Worm (Caenorhabditis elegans) whole organism, L4 larva: ENCODE results near the gene F53C3.7.

Experiments
- D1046.2 ChIP-seq: fragments of 200-800 bp; sonication (Bioruptor generic); IDR thresholded peaks from 2 replicates; pipeline ENCODE4 v1.3.6; 2022; ENCODE audit warnings: missing genetic modification characterization, missing compliant biosample characterization
- F44E2.7 ChIP-seq: fragments of 200-800 bp; sonication (Bioruptor generic); IDR thresholded peaks from 2 replicates; pipeline ENCODE4 v2.1.2; 2022; ENCODE audit warnings: missing genetic modification characterization, missing compliant biosample characterization
- F49E8.2 ChIP-seq: sonication (generic microtip); optimal IDR thresholded peaks from 2 replicates; lab custom pipeline; 2016; ENCODE audit warnings: missing compliant biosample characterization, mild to moderate bottlenecking, missing genetic modification characterization, borderline replicate concordance
- T26A8.4 ChIP-seq: fragments of 200-800 bp; sonication (Bioruptor generic); IDR thresholded peaks from 2 replicates; pipeline ENCODE4 v1.3.6; 2022; ENCODE audit warnings: missing genetic modification characterization, missing compliant biosample characterization
- Y105C5A.15 ChIP-seq: fragments of 200-800 bp; sonication (Bioruptor generic); IDR thresholded peaks from 2 replicates; pipeline ENCODE4 v1.3.6; 2022; ENCODE audit warnings: missing genetic modification characterization, missing compliant biosample characterization
- ZK337.2 ChIP-seq: fragments of 200-800 bp; sonication (Bioruptor generic); IDR thresholded peaks from 2 replicates; pipeline ENCODE4 v1.3.6; 2022; ENCODE audit warnings: missing genetic modification reagents, missing genetic modification characterization, missing compliant biosample characterization
- arid-1 ChIP-seq: fragments of 200-800 bp; sonication (Bioruptor generic); conservative IDR thresholded peaks from 2 replicates; pipeline ENCODE4 v1.3.6; 2022; ENCODE audit warnings: missing genetic modification reagents, missing genetic modification characterization, missing compliant biosample characterization
- ceh-32 ChIP-seq: sonication (generic microtip); optimal IDR thresholded peaks from 2 replicates; lab custom pipeline; 2016; ENCODE audit warnings: mild to moderate bottlenecking, missing genetic modification characterization, missing compliant biosample characterization; ENCODE audit not compliant: poor library complexity
- daf-19 ChIP-seq: fragments of 200-800 bp; sonication (Bioruptor generic); conservative IDR thresholded peaks from 2 replicates; pipeline ENCODE4 v1.3.6; 2022; ENCODE audit warnings: missing genetic modification characterization, missing compliant biosample characterization
- duxl-1 ChIP-seq: sonication (generic microtip); optimal IDR thresholded peaks from 2 replicates; lab custom pipeline; 2016; ENCODE audit warnings: mild to moderate bottlenecking, missing genetic modification characterization, moderate library complexity, missing compliant biosample characterization; ENCODE audit not compliant: poor library complexity
- egl-27 ChIP-seq: sonication (generic microtip); optimal IDR thresholded peaks from 3 replicates; lab custom pipeline; 2017; ENCODE audit warnings: missing biosample characterization, missing genetic modification reagents, missing genetic modification characterization
- egl-43 ChIP-seq: fragments of 200-800 bp; sonication (Bioruptor generic); IDR thresholded peaks from 2 replicates; pipeline ENCODE4 v1.3.6; 2022; ENCODE audit warnings: missing genetic modification reagents, missing genetic modification characterization, missing compliant biosample characterization
- fos-1 ChIP-seq: fragments of 150-350 bp; optimal IDR thresholded peaks from 2 replicates; lab custom pipeline; 2014; ENCODE audit warnings: missing biosample characterization, missing genetic modification characterization
- gei-8 ChIP-seq: fragments of 200-800 bp; sonication (Bioruptor generic); optimal IDR thresholded peaks from 2 replicates; lab custom pipeline; 2018; ENCODE audit warnings: mild to moderate bottlenecking, missing genetic modification characterization, missing compliant biosample characterization
- hlh-30 ChIP-seq: sonication (generic microtip); optimal IDR thresholded peaks from 2 replicates; lab custom pipeline; 2017; ENCODE audit warnings: antibody characterized with exemption, mild to moderate bottlenecking, missing genetic modification characterization, missing compliant biosample characterization; ENCODE audit not compliant: insufficient read depth
- lin-13 ChIP-seq: fragments of 150-350 bp; optimal IDR thresholded peaks from 2 replicates; lab custom pipeline; 2014; ENCODE audit warnings: missing biosample characterization, missing genetic modification reagents, missing genetic modification characterization
- lin-29 ChIP-seq: fragments of 200-800 bp; sonication (Bioruptor generic); IDR thresholded peaks from 2 replicates; pipeline ENCODE4 v1.3.6; 2022; ENCODE audit warnings: missing genetic modification reagents, missing genetic modification characterization, missing compliant biosample characterization
- lin-38 ChIP-seq: fragments of 200-800 bp; sonication (Bioruptor generic); IDR thresholded peaks from 2 replicates; pipeline ENCODE4 v1.3.6; 2022; ENCODE audit warnings: missing genetic modification reagents, missing genetic modification characterization, missing compliant biosample characterization
- lin-39 ChIP-seq: fragments of 150-350 bp; optimal IDR thresholded peaks from 2 replicates; lab custom pipeline; 2014; ENCODE audit warnings: missing biosample characterization, missing genetic modification reagents, missing genetic modification characterization
- madf-5 ChIP-seq, 2 experiments: fragments of 200-800 bp; sonication (Bioruptor generic); IDR thresholded peaks; 2 replicates each; pipeline ENCODE4 v1.3.6; 2022; ENCODE audit warnings: missing compliant biosample characterization in 2 of 2, missing genetic modification characterization in 2 of 2
- mdt-29 ChIP-seq: fragments of 200-800 bp; sonication (Bioruptor generic); IDR thresholded peaks from 2 replicates; pipeline ENCODE4 v1.3.6; 2022; ENCODE audit warnings: missing genetic modification reagents, missing genetic modification characterization, missing compliant biosample characterization
- mxl-2 ChIP-seq: fragments of 200-800 bp; sonication (Bioruptor generic); conservative IDR thresholded peaks from 2 replicates; pipeline ENCODE4 v1.3.6; 2022; ENCODE audit warnings: missing genetic modification reagents, missing genetic modification characterization, missing compliant biosample characterization
- mxl-3 ChIP-seq: fragments of 200-800 bp; sonication (Bioruptor generic); optimal IDR thresholded peaks from 2 replicates; lab custom pipeline; 2018; ENCODE audit warnings: mild to moderate bottlenecking, missing genetic modification characterization, missing compliant biosample characterization
- nhr-11 ChIP-seq: fragments of 150-350 bp; optimal IDR thresholded peaks from 2 replicates; lab custom pipeline; 2014; ENCODE audit warnings: missing biosample characterization, missing genetic modification characterization
- nhr-237 ChIP-seq: sonication (generic microtip); optimal IDR thresholded peaks from 2 replicates; lab custom pipeline; 2017; ENCODE audit warnings: missing biosample characterization, missing genetic modification characterization
- nhr-25 ChIP-seq: sonication (generic microtip); optimal IDR thresholded peaks from 2 replicates; lab custom pipeline; 2017; ENCODE audit warnings: missing genetic modification characterization, mild to moderate bottlenecking, missing compliant biosample characterization, antibody characterized with exemption, moderate library complexity, borderline replicate concordance; ENCODE audit not compliant: insufficient read depth
- nhr-28 ChIP-seq: fragments of 150-350 bp; optimal IDR thresholded peaks from 2 replicates; lab custom pipeline; 2014; ENCODE audit warnings: missing biosample characterization, missing genetic modification characterization
- nhr-42 ChIP-seq: fragments of 200-800 bp; sonication (Bioruptor generic); IDR thresholded peaks from 2 replicates; pipeline ENCODE4 v1.3.6; 2022; ENCODE audit warnings: missing genetic modification characterization, missing compliant biosample characterization
- saeg-2 ChIP-seq: fragments of 200-800 bp; sonication (Bioruptor generic); IDR thresholded peaks from 2 replicates; pipeline ENCODE4 v1.3.6; 2022; ENCODE audit warnings: missing genetic modification reagents, missing genetic modification characterization, missing compliant biosample characterization
- sdz-12 ChIP-seq: fragments of 200-800 bp; sonication (Bioruptor generic); optimal IDR thresholded peaks from 2 replicates; lab custom pipeline; 2018; ENCODE audit warnings: mild to moderate bottlenecking, missing genetic modification characterization, missing compliant biosample characterization
- tra-1 ChIP-seq: fragments of 200-800 bp; sonication (Bioruptor generic); IDR thresholded peaks from 2 replicates; pipeline ENCODE4 v1.3.6; 2022; ENCODE audit warnings: missing genetic modification reagents, missing genetic modification characterization, missing compliant biosample characterization
- vab-7 ChIP-seq: fragments of 200-800 bp; sonication (Bioruptor generic); IDR thresholded peaks from 2 replicates; pipeline ENCODE4 v1.3.6; 2022; ENCODE audit warnings: missing genetic modification reagents, missing genetic modification characterization, missing compliant biosample characterization

Gene F53C3.7

ce11 chrII:3877127-3877526 is 17.7 kb upstream of the F53C3.7 start, which contains the start of gene nep-3:
Gene nep-3 (minus strand): TSS chrII:3877227.
- no peak for TF ChIP-seq daf-19 (GFP tag; lab: Robert Waterston, UW)
- TF ChIP-seq vab-7 = no peak
- TF ChIP-seq nhr-237 (tag; lab: Kevin White, UChicago) = no peak
- no peak for TF ChIP-seq egl-43
- TF ChIP-seq saeg-2 (GFP tag; lab: Robert Waterston, UW) = no peak
- TF ChIP-seq arid-1 (GFP tag; lab: Robert Waterston, UW) = no peak
- TF ChIP-seq ZK337.2 (GFP tag; lab: Robert Waterston, UW) = no peak
- no peak for TF ChIP-seq hlh-30

ce11 chrII:3877874-3878273 is 17.0 kb upstream of the F53C3.7 start, which contains the start of gene sdz-7:
Gene sdz-7 (minus strand): TSS chrII:3877974.
- TF ChIP-seq T26A8.4 (GFP tag; lab: Robert Waterston, UW) = no peak

ce11 chrII:3878330-3878729 is 16.5 kb upstream of the F53C3.7 start, which contains the start of gene srh-250:
Gene srh-250 (plus strand): TSS chrII:3878630.
- TF ChIP-seq F49E8.2 (tag; lab: Kevin White, UChicago) = no peak
- TF ChIP-seq D1046.2 (GFP tag; lab: Robert Waterston, UW) = no peak
- TF ChIP-seq lin-38 = no peak
- TF ChIP-seq duxl-1 (tag; lab: Kevin White, UChicago) = no peak
- TF ChIP-seq nhr-11 = no peak
- no peak for TF ChIP-seq fos-1 (tag; lab: Kevin White, UChicago)
- TF ChIP-seq vab-7 = no peak
- TF ChIP-seq, all 104 proteins: peak for 0

- TF ChIP-seq F44E2.7 = no peak
- TF ChIP-seq F49E8.2 (tag; lab: Kevin White, UChicago) = no peak
- no peak for TF ChIP-seq egl-43
- TF ChIP-seq ZK337.2 (GFP tag; lab: Robert Waterston, UW) = no peak
- TF ChIP-seq lin-39 (tag; lab: Kevin White, UChicago) = no peak
- no peak for TF ChIP-seq mxl-3 (GFP tag; lab: Kevin White, UChicago)
- no peak for TF ChIP-seq gei-8
- TF ChIP-seq ceh-32 (tag; lab: Kevin White, UChicago) = no peak
- no peak for TF ChIP-seq Y105C5A.15 (GFP tag; lab: Robert Waterston, UW)
- no peak for TF ChIP-seq sdz-12 (GFP tag; lab: Kevin White, UChicago)
- no peak for TF ChIP-seq nhr-42 (GFP tag; lab: Robert Waterston, UW)
- TF ChIP-seq D1046.2 (GFP tag; lab: Robert Waterston, UW) = no peak
- no peak for TF ChIP-seq lin-13 (GFP tag; lab: Kevin White, UChicago)
- TF ChIP-seq nhr-237 (tag; lab: Kevin White, UChicago) = no peak
- TF ChIP-seq tra-1 = no peak
- no peak for TF ChIP-seq mxl-2 (GFP tag; lab: Robert Waterston, UW)
- no peak for TF ChIP-seq nhr-25 (tag; lab: Kevin White, UChicago)
- TF ChIP-seq mdt-29 = no peak
Observed at ce11 chrII:3879945-3880344, 14.9 kb upstream of the F53C3.7 start, which contains the start of gene nhr-166. Gene nhr-166 (plus strand): TSS chrII:3880245.

- no peak for TF ChIP-seq madf-5 (GFP tag; IDR thresholded peaks at IDR 0.05; lab: Robert Waterston, UW)
- no peak for TF ChIP-seq nhr-11
- TF ChIP-seq nhr-28 (tag; lab: Kevin White, UChicago) = no peak
- no peak for TF ChIP-seq lin-29 (GFP tag; lab: Robert Waterston, UW)
- TF ChIP-seq egl-27 = no peak
- no peak for TF ChIP-seq ceh-32 (tag; lab: Kevin White, UChicago)
- TF ChIP-seq sdz-12 (GFP tag; lab: Kevin White, UChicago) = no peak
Observed at ce11 chrII:3891124-3891523, 3.7 kb upstream of the F53C3.7 start, which contains the start of gene F53C3.8. Gene F53C3.8 (plus strand): TSS chrII:3891424.
